Worm (Caenorhabditis elegans) whole organism, L1 larva: ENCODE data around the gene spds-1.

Source experiments
- C04F5.9 ChIP-seq: sonication (generic microtip); optimal IDR thresholded peaks from 2 replicates; lab custom pipeline; 2016; ENCODE audit warnings: missing genetic modification characterization, missing compliant biosample characterization
- C16A3.4 ChIP-seq: fragments of 150-350 bp; optimal IDR thresholded peaks from 2 replicates; lab custom pipeline; 2014; ENCODE audit warnings: missing biosample characterization, missing genetic modification characterization
- aha-1 ChIP-seq: fragments of 150-350 bp; optimal IDR thresholded peaks from 2 replicates; lab custom pipeline; 2014; ENCODE audit warnings: missing biosample characterization, missing genetic modification characterization
- blmp-1 ChIP-seq: fragments of 150-350 bp; optimal IDR thresholded peaks from 2 replicates; lab custom pipeline; 2014; ENCODE audit warnings: missing biosample characterization, missing genetic modification characterization
- ceh-90 ChIP-seq: sonication (generic microtip); optimal IDR thresholded peaks from 2 replicates; lab custom pipeline; 2016; ENCODE audit warnings: missing genetic modification characterization, missing compliant biosample characterization
- dpl-1 ChIP-seq, 3 experiments: fragments of 150-350 bp in 2 of 3; sonication (generic microtip) in 1 of 3; optimal IDR thresholded peaks; 2 replicates each; lab custom pipeline; 2014 to 2017; ENCODE audit warnings: missing biosample characterization in 3 of 3, missing genetic modification characterization in 3 of 3, missing genetic modification reagents in 3 of 3
- efl-1 ChIP-seq, 4 experiments: fragments of 150-350 bp; optimal IDR thresholded peaks in 3 of 4; peaks in 1 of 4; 1 replicate in 1 of 4; 2 replicates in 3 of 4; lab custom pipeline; 2014; ENCODE audit warnings: missing biosample characterization in 2 of 4, missing genetic modification characterization in 2 of 4, missing genetic modification reagents in 2 of 4
- elt-2 ChIP-seq: sonication (generic microtip); optimal IDR thresholded peaks from 2 replicates; lab custom pipeline; 2016; ENCODE audit warnings: missing genetic modification characterization, mild to moderate bottlenecking, inconsistent platforms, missing compliant biosample characterization, missing genetic modification reagents
- elt-3 ChIP-seq, 6 experiments: fragments of 150-350 bp in 1 of 6; sonication (generic microtip); optimal IDR thresholded peaks; 2 replicates each; lab custom pipeline; 2017 to 2018; ENCODE audit warnings: missing biosample characterization in 6 of 6, missing genetic modification characterization in 6 of 6, inconsistent platforms in 1 of 6
- ets-5 ChIP-seq: fragments of 200-800 bp; sonication (Bioruptor generic); IDR thresholded peaks from 2 replicates; pipeline ENCODE4 v1.3.6; 2022; ENCODE audit warnings: missing genetic modification characterization, missing compliant biosample characterization
- hlh-17 ChIP-seq: fragments of 200-800 bp; sonication (Bioruptor generic); optimal IDR thresholded peaks from 2 replicates; lab custom pipeline; 2018; ENCODE audit warnings: missing genetic modification characterization, mild to moderate bottlenecking, missing compliant biosample characterization, moderate library complexity, borderline replicate concordance
- hlh-4 ChIP-seq: sonication (generic microtip); optimal IDR thresholded peaks from 2 replicates; lab custom pipeline; 2016; ENCODE audit warnings: mild to moderate bottlenecking, missing genetic modification characterization, missing compliant biosample characterization
- hpl-2 ChIP-seq: fragments of 150-350 bp; optimal IDR thresholded peaks from 2 replicates; lab custom pipeline; 2014; ENCODE audit warnings: missing biosample characterization, missing genetic modification reagents, missing genetic modification characterization
- irx-1 ChIP-seq: sonication (generic microtip); optimal IDR thresholded peaks from 2 replicates; lab custom pipeline; 2016; ENCODE audit warnings: missing genetic modification characterization, missing compliant biosample characterization
- isw-1 ChIP-seq: fragments of 200-800 bp; sonication (Bioruptor generic); IDR thresholded peaks from 2 replicates; pipeline ENCODE4 v1.3.6; 2022; ENCODE audit warnings: missing genetic modification characterization, missing compliant biosample characterization
- lin-14 ChIP-seq: fragments of 200-800 bp; sonication (Bioruptor generic); optimal IDR thresholded peaks from 2 replicates; lab custom pipeline; 2018; ENCODE audit warnings: mild to moderate bottlenecking, missing genetic modification characterization, moderate library complexity, missing compliant biosample characterization
- lin-39 ChIP-seq: fragments of 150-350 bp; optimal IDR thresholded peaks from 2 replicates; lab custom pipeline; 2014; ENCODE audit warnings: missing biosample characterization, missing genetic modification reagents, missing genetic modification characterization
- mab-9 ChIP-seq: fragments of 200-800 bp; sonication (Bioruptor generic); IDR thresholded peaks from 2 replicates; pipeline ENCODE4 v1.3.6; 2022; ENCODE audit warnings: missing genetic modification reagents, missing genetic modification characterization, missing compliant biosample characterization
- mef-2 ChIP-seq: fragments of 150-350 bp; optimal IDR thresholded peaks from 2 replicates; lab custom pipeline; 2014; ENCODE audit warnings: missing biosample characterization, missing genetic modification characterization
- nhr-12 ChIP-seq: sonication (generic microtip); optimal IDR thresholded peaks from 2 replicates; lab custom pipeline; 2017; ENCODE audit warnings: missing biosample characterization, missing genetic modification characterization
- nhr-237 ChIP-seq: fragments of 150-350 bp; optimal IDR thresholded peaks from 2 replicates; lab custom pipeline; 2014; ENCODE audit warnings: missing biosample characterization, missing genetic modification characterization
- nhr-28 ChIP-seq: fragments of 150-350 bp; optimal IDR thresholded peaks from 2 replicates; lab custom pipeline; 2014; ENCODE audit warnings: missing biosample characterization, missing genetic modification characterization
- nhr-47 ChIP-seq: sonication (generic microtip); optimal IDR thresholded peaks from 2 replicates; lab custom pipeline; 2016; ENCODE audit warnings: mild to moderate bottlenecking, missing genetic modification characterization, moderate library complexity, missing compliant biosample characterization
- nhr-90 ChIP-seq: sonication (generic microtip); optimal IDR thresholded peaks from 2 replicates; lab custom pipeline; 2016; ENCODE audit warnings: mild to moderate bottlenecking, missing genetic modification characterization, missing compliant biosample characterization; ENCODE audit not compliant: poor library complexity
- pag-3 ChIP-seq: sonication (generic microtip); optimal IDR thresholded peaks from 2 replicates; lab custom pipeline; 2017; ENCODE audit warnings: missing genetic modification characterization, mild to moderate bottlenecking, missing compliant biosample characterization, antibody characterized with exemption, borderline replicate concordance; ENCODE audit not compliant: insufficient read depth
- pqm-1 ChIP-seq: sonication (generic microtip); optimal IDR thresholded peaks from 3 replicates; lab custom pipeline; 2017; ENCODE audit warnings: missing biosample characterization, missing genetic modification characterization
- rnt-1 ChIP-seq: sonication (generic microtip); optimal IDR thresholded peaks from 2 replicates; lab custom pipeline; 2016; ENCODE audit warnings: mild to moderate bottlenecking, missing genetic modification characterization, moderate library complexity, missing compliant biosample characterization
- skn-1 ChIP-seq: fragments of 150-350 bp; optimal IDR thresholded peaks from 2 replicates; lab custom pipeline; 2014; ENCODE audit warnings: missing biosample characterization, missing genetic modification characterization
- snpc-4 ChIP-seq: fragments of 150-350 bp; optimal IDR thresholded peaks from 2 replicates; lab custom pipeline; 2014; ENCODE audit warnings: missing biosample characterization, missing genetic modification characterization
- sptf-1 ChIP-seq: fragments of 150-350 bp; optimal IDR thresholded peaks from 2 replicates; lab custom pipeline; 2014; ENCODE audit warnings: missing biosample characterization, missing genetic modification characterization
- tbx-2 ChIP-seq: sonication (generic microtip); optimal IDR thresholded peaks from 2 replicates; lab custom pipeline; 2016; ENCODE audit warnings: missing genetic modification characterization, missing compliant biosample characterization
- unc-30 ChIP-seq: sonication (generic microtip); optimal IDR thresholded peaks from 2 replicates; lab custom pipeline; 2017; ENCODE audit warnings: missing biosample characterization, missing genetic modification characterization
- unc-98 ChIP-seq: fragments of 200-800 bp; sonication (Bioruptor generic); IDR thresholded peaks from 2 replicates; pipeline ENCODE4 v1.3.6; 2022; ENCODE audit warnings: missing genetic modification characterization, missing compliant biosample characterization
- xbp-1 ChIP-seq: sonication (generic microtip); optimal IDR thresholded peaks from 2 replicates; lab custom pipeline; 2016; ENCODE audit warnings: missing genetic modification characterization, missing compliant biosample characterization
- zip-4 ChIP-seq: fragments of 200-800 bp; sonication (Bioruptor generic); optimal IDR thresholded peaks from 2 replicates; lab custom pipeline; 2018; ENCODE audit warnings: mild to moderate bottlenecking, missing genetic modification characterization, moderate library complexity, missing compliant biosample characterization

spds-1 gene

ce11 chrII:12799927-12800522 lies 6.7 kb upstream of the spds-1 start (continued):
- no peak for TF ChIP-seq pqm-1
- TF ChIP-seq blmp-1 (tag; lab: Kevin White, UChicago) = peak; percentile 65
- TF ChIP-seq hlh-17 (GFP tag; lab: Kevin White, UChicago) = no peak
- TF ChIP-seq irx-1 (tag; lab: Kevin White, UChicago) = peak; percentile 51
- TF ChIP-seq sptf-1 (tag; lab: Kevin White, UChicago) = no peak
- TF ChIP-seq rnt-1 = no peak
- TF ChIP-seq unc-98 (GFP tag; lab: Robert Waterston, UW) = no peak
- no peak for TF ChIP-seq isw-1 (GFP tag; lab: Robert Waterston, UW)
- TF ChIP-seq zip-4 (GFP tag; lab: Kevin White, UChicago) = no peak
- TF ChIP-seq efl-1 (optimal IDR thresholded peaks at IDR 0.05; lab: Kevin White, UChicago) = peak; percentile 46 to 86
- peak; percentile 70 to 71 for TF ChIP-seq efl-1 (GFP tag; optimal IDR thresholded peaks at IDR 0.05 in 1 of 2; lab: Kevin White, UChicago)
- TF ChIP-seq pag-3 (tag; lab: Kevin White, UChicago) = no peak
- peak; percentile 38 to 74 (median 53) for TF ChIP-seq dpl-1 (GFP tag; optimal IDR thresholded peaks at IDR 0.05; lab: Kevin White, UChicago)
- TF ChIP-seq nhr-47 (tag; lab: Kevin White, UChicago) = peak; percentile 37
- no peak for TF ChIP-seq ets-5 (GFP tag; lab: Robert Waterston, UW)
- TF ChIP-seq nhr-237 (tag; lab: Kevin White, UChicago) = no peak
- TF ChIP-seq xbp-1 (tag; lab: Kevin White, UChicago) = no peak
- TF ChIP-seq ceh-90 (tag; lab: Kevin White, UChicago) = no peak
- TF ChIP-seq elt-3 (tag; optimal IDR thresholded peaks at IDR 0.05; lab: Kevin White, UChicago) = peak in 2 of 6 experiments; percentile 21 to 32
- TF ChIP-seq hpl-2 (GFP tag; lab: Kevin White, UChicago) = no peak
- peak; percentile 63 for TF ChIP-seq tbx-2 (tag; lab: Kevin White, UChicago)
- no peak for TF ChIP-seq nhr-28 (tag; lab: Kevin White, UChicago)
- TF ChIP-seq elt-2 (tag; lab: Kevin White, UChicago) = no peak
- no peak for TF ChIP-seq aha-1 (tag; lab: Kevin White, UChicago)

- no peak for TF ChIP-seq unc-98 (GFP tag; lab: Robert Waterston, UW)
- TF ChIP-seq C04F5.9 (tag; lab: Kevin White, UChicago) = no peak
- TF ChIP-seq rnt-1 = no peak
- no peak for TF ChIP-seq nhr-90 (tag; lab: Kevin White, UChicago)
- TF ChIP-seq dpl-1 (GFP tag; optimal IDR thresholded peaks at IDR 0.05; lab: Kevin White, UChicago) = no peak
- TF ChIP-seq snpc-4 (tag; lab: Kevin White, UChicago) = no peak
- TF ChIP-seq efl-1 (optimal IDR thresholded peaks at IDR 0.05; lab: Kevin White, UChicago) = no peak
- no peak for TF ChIP-seq efl-1 (GFP tag; optimal IDR thresholded peaks at IDR 0.05 in 1 of 2; lab: Kevin White, UChicago)
- no peak for TF ChIP-seq hlh-4 (tag; lab: Kevin White, UChicago)
- no peak for TF ChIP-seq unc-30 (tag; lab: Kevin White, UChicago)
- no peak for TF ChIP-seq lin-14 (GFP tag; lab: Kevin White, UChicago)
- no peak for TF ChIP-seq skn-1 (tag; lab: Kevin White, UChicago)
- TF ChIP-seq lin-39 (tag; lab: Kevin White, UChicago) = no peak
- no peak for TF ChIP-seq hpl-2 (GFP tag; lab: Kevin White, UChicago)
- TF ChIP-seq mef-2 (tag; lab: Kevin White, UChicago) = no peak
- no peak for TF ChIP-seq nhr-47 (tag; lab: Kevin White, UChicago)
- no peak for TF ChIP-seq C16A3.4 (tag; lab: Kevin White, UChicago)
- TF ChIP-seq xbp-1 (tag; lab: Kevin White, UChicago) = no peak
- no peak for TF ChIP-seq mab-9 (GFP tag; lab: Robert Waterston, UW)
- TF ChIP-seq nhr-12 (tag; lab: Kevin White, UChicago) = no peak
Observed at ce11 chrII:12805161-12805560, 1.5 kb upstream of the spds-1 start, which contains the start of the genes Y46G5A.18 and Y46G5A.47. TSS of gene Y46G5A.18 (minus strand) at chrII:12805261. TSS of gene Y46G5A.47 (minus strand) at chrII:12805306.
